Worm (Caenorhabditis elegans): Measurements from ENCODE around the gene phf-10.

The phf-10 gene

ce11 chrV:333713-334112, 22.3 kb upstream of the phf-10 start (continued):
- TF ChIP-seq nhr-102 (tag; optimal IDR thresholded peaks at IDR 0.05) = peak; percentile 96
- 0 out of 2 replicates have a peak, but pooled peaks have one; percentile 36 for TF ChIP-seq lin-1 (GFP tag; IDR thresholded peaks at IDR 0.05)

ce11 chrV:332585-332984, 21.2 kb upstream of the phf-10 start:
- TF ChIP-seq mxl-2 (GFP tag; conservative IDR thresholded peaks at IDR 0.05) (no peak), dve-1 (tag; optimal IDR thresholded peaks at IDR 0.05; ENCODE audit: insufficient read depth) (peak; percentile 51), pqm-1 (tag; optimal IDR thresholded peaks at IDR 0.05) (peak; percentile 97), aha-1 (tag) (peak; percentile 65), egl-43 (GFP tag; IDR thresholded peaks at IDR 0.05) (no peak), hlh-11 (tag; optimal IDR thresholded peaks at IDR 0.05) (peak; percentile 77), mxl-3 (GFP tag; optimal IDR thresholded peaks at IDR 0.05) (peak; percentile 27), mdl-1 (tag; optimal IDR thresholded peaks at IDR 0.05) (peak in 1 of 2 experiments; percentile 15), F44E2.7 (GFP tag; IDR thresholded peaks at IDR 0.05) (no peak), F10B5.3 (tag; optimal IDR thresholded peaks at IDR 0.05) (no peak), nhr-6 (tag; optimal IDR thresholded peaks at IDR 0.05) (peak; percentile 48), nhr-42 (GFP tag; IDR thresholded peaks at IDR 0.05) (no peak), dmd-6 (GFP tag; IDR thresholded peaks at IDR 0.05) (peak; percentile 93), nhr-77 (tag; optimal IDR thresholded peaks at IDR 0.05) (peak; percentile 29), nhr-102 (tag; optimal IDR thresholded peaks at IDR 0.05) (peak; percentile 92), nhr-28 (tag; optimal IDR thresholded peaks at IDR 0.05) (peak; percentile 83), lin-38 (GFP tag; IDR thresholded peaks at IDR 0.05) (no peak), php-3 (GFP tag; IDR thresholded peaks at IDR 0.05) (peak; percentile 62), daf-16 (GFP tag; optimal IDR thresholded peaks at IDR 0.05) (no peak), daf-16 (tag; optimal IDR thresholded peaks at IDR 0.05) (peak; percentile 94)

- TF ChIP-seq lin-13 (GFP tag; optimal IDR thresholded peaks at IDR 0.05) (no peak), jun-1 (tag; optimal IDR thresholded peaks at IDR 0.05) (no peak), nhr-25 (tag; optimal IDR thresholded peaks at IDR 0.05; ENCODE audit: borderline replicate concordance, insufficient read depth) (no peak), rbr-2 (tag; optimal IDR thresholded peaks at IDR 0.05) (no peak), nhr-28 (tag; optimal IDR thresholded peaks at IDR 0.05) (peak; percentile 37), pqm-1 (tag; optimal IDR thresholded peaks at IDR 0.05) (peak; percentile 37), dmd-6 (GFP tag; IDR thresholded peaks at IDR 0.05) (peak; percentile 40; the same call in 1 of the 2 replicates), F26F4.8 (GFP tag; conservative IDR thresholded peaks at IDR 0.05) (no peak)
These were observed 19.9 kb upstream of the phf-10 start for ce11 chrV:331245-331644.

ce11 chrV:330625-331024, 19.3 kb upstream of the phf-10 start, which contains the start of gene abt-4:
TSS of gene abt-4 (minus strand) at chrV:330725.
- TF ChIP-seq dmd-6 (GFP tag; IDR thresholded peaks at IDR 0.05) = no peak
- TF ChIP-seq mxl-3 (GFP tag; optimal IDR thresholded peaks at IDR 0.05) = no peak
- TF ChIP-seq mdt-29 (GFP tag; IDR thresholded peaks at IDR 0.05) = no peak
- no peak for TF ChIP-seq zag-1 (tag; optimal IDR thresholded peaks at IDR 0.05)
- no peak for TF ChIP-seq mxl-2 (GFP tag; conservative IDR thresholded peaks at IDR 0.05)
- TF ChIP-seq unc-62 (GFP tag; optimal IDR thresholded peaks at IDR 0.05 in 1 of 2) = no peak
- no peak for TF ChIP-seq unc-62 (tag; optimal IDR thresholded peaks at IDR 0.05)
- TF ChIP-seq snpc-4 (tag; optimal IDR thresholded peaks at IDR 0.05) = no peak
- TF ChIP-seq lir-3 (tag; optimal IDR thresholded peaks at IDR 0.05) = no peak
- TF ChIP-seq cey-2 (tag; optimal IDR thresholded peaks at IDR 0.05; ENCODE audit: borderline replicate concordance, insufficient read depth) = no peak
- TF ChIP-seq saeg-2 (GFP tag; IDR thresholded peaks at IDR 0.05) = no peak
- TF ChIP-seq nhr-25 (tag; optimal IDR thresholded peaks at IDR 0.05; ENCODE audit: borderline replicate concordance, insufficient read depth) = no peak
- TF ChIP-seq Y48G9A.11 (GFP tag; IDR thresholded peaks at IDR 0.05) = no peak
- no peak for TF ChIP-seq pqm-1 (tag; optimal IDR thresholded peaks at IDR 0.05)
- TF ChIP-seq mep-1 (tag; optimal IDR thresholded peaks at IDR 0.05) = no peak
- TF ChIP-seq php-3 (GFP tag; IDR thresholded peaks at IDR 0.05) = no peak
- no peak for TF ChIP-seq lim-7 (GFP tag; IDR thresholded peaks at IDR 0.05)

Measured in whole organism, L4 larva.